Fruit fly (Drosophila melanogaster) whole organism, embryonic: ENCODE measurements around the gene Rift.

Experiments used
- BEAF-32 ChIP-seq: fragments of 200-800 bp; sonication (Bioruptor generic); optimal IDR thresholded peaks from 3 replicates; lab custom pipeline; 2017; ENCODE audit warnings: missing biosample characterization, missing genetic modification characterization, mild to moderate bottlenecking, moderate library complexity, missing genetic modification reagents
- Bteb2 ChIP-seq: fragments of 200-800 bp; sonication (Bioruptor generic); optimal IDR thresholded peaks from 2 replicates; lab custom pipeline; 2016; ENCODE audit warnings: missing biosample characterization, missing genetic modification characterization
- CG10565 ChIP-seq: fragments of 200-800 bp; sonication (Bioruptor generic); optimal IDR thresholded peaks from 3 replicates; lab custom pipeline; 2016; ENCODE audit warnings: missing biosample characterization, mild to moderate bottlenecking, missing genetic modification characterization
- CG11504 ChIP-seq: fragments of 200-800 bp; sonication (Bioruptor generic); optimal IDR thresholded peaks from 3 replicates; lab custom pipeline; 2019; ENCODE audit warnings: missing biosample characterization, mild to moderate bottlenecking, missing genetic modification characterization, moderate library complexity
- CG12155 ChIP-seq: fragments of 200-800 bp; sonication (Bioruptor generic); optimal IDR thresholded peaks from 3 replicates; lab custom pipeline; 2016; ENCODE audit warnings: missing biosample characterization, missing genetic modification characterization
- CG12219 ChIP-seq: fragments of 200-800 bp; sonication (Bioruptor generic); optimal IDR thresholded peaks from 3 replicates; lab custom pipeline; 2018; ENCODE audit warnings: missing biosample characterization, mild to moderate bottlenecking, missing genetic modification characterization
- CG12236 ChIP-seq: fragments of 200-800 bp; sonication (Bioruptor generic); optimal IDR thresholded peaks from 2 replicates; lab custom pipeline; 2016; ENCODE audit warnings: missing biosample characterization, missing genetic modification characterization
- CG12391 ChIP-seq: fragments of 200-800 bp; sonication (Bioruptor generic); optimal IDR thresholded peaks from 3 replicates; lab custom pipeline; 2018; ENCODE audit warnings: missing biosample characterization, mild to moderate bottlenecking, missing genetic modification characterization, moderate library complexity
- CG14710 ChIP-seq: fragments of 200-800 bp; sonication (Bioruptor generic); optimal IDR thresholded peaks from 3 replicates; lab custom pipeline; 2019; ENCODE audit warnings: missing biosample characterization, mild to moderate bottlenecking, missing genetic modification characterization, moderate library complexity
- CG18619 ChIP-seq: fragments of 200-800 bp; sonication (Bioruptor generic); optimal IDR thresholded peaks from 3 replicates; lab custom pipeline; 2017; ENCODE audit warnings: missing biosample characterization, mild to moderate bottlenecking, missing genetic modification characterization
- CG4707 ChIP-seq: fragments of 200-800 bp; sonication (Bioruptor generic); optimal IDR thresholded peaks from 2 replicates; lab custom pipeline; 2018; ENCODE audit warnings: missing biosample characterization, mild to moderate bottlenecking, missing genetic modification characterization, moderate library complexity
- CG6175 ChIP-seq: fragments of 200-800 bp; sonication (Bioruptor generic); IDR thresholded peaks from 3 replicates; pipeline ENCODE4 v1.3.6; 2022; ENCODE audit warnings: missing biosample characterization, missing genetic modification characterization
- CG7987 ChIP-seq: fragments of 200-800 bp; sonication (Bioruptor generic); optimal IDR thresholded peaks from 2 replicates; lab custom pipeline; 2018; ENCODE audit warnings: missing biosample characterization, mild to moderate bottlenecking, missing genetic modification characterization, moderate library complexity
- CG8281 ChIP-seq: fragments of 200-800 bp; sonication (Bioruptor generic); optimal IDR thresholded peaks from 2 replicates; lab custom pipeline; 2018; ENCODE audit warnings: missing biosample characterization, mild to moderate bottlenecking, missing genetic modification characterization, moderate library complexity
- CG8290 ChIP-seq, 3 experiments: fragments of 200-800 bp; sonication (Bioruptor generic); optimal IDR thresholded peaks; 2 replicates each; lab custom pipeline; 2016 to 2019; ENCODE audit warnings: missing biosample characterization in 3 of 3, missing genetic modification characterization in 3 of 3, mild to moderate bottlenecking in 2 of 3, moderate library complexity in 1 of 3
- CG9609 ChIP-seq: fragments of 200-800 bp; sonication (Bioruptor generic); optimal IDR thresholded peaks from 3 replicates; lab custom pipeline; 2016; ENCODE audit warnings: missing biosample characterization, missing genetic modification characterization
- CG9797 ChIP-seq: fragments of 200-800 bp; sonication (Bioruptor generic); optimal IDR thresholded peaks from 3 replicates; lab custom pipeline; 2018; ENCODE audit warnings: missing biosample characterization, mild to moderate bottlenecking, missing genetic modification characterization
- CG9817 ChIP-seq: fragments of 200-800 bp; sonication (Bioruptor generic); optimal IDR thresholded peaks from 2 replicates; lab custom pipeline; 2018; ENCODE audit warnings: missing biosample characterization, mild to moderate bottlenecking, missing genetic modification characterization, moderate library complexity
- CTCF ChIP-seq: fragments of 200-800 bp; sonication (Bioruptor generic); optimal IDR thresholded peaks from 2 replicates; lab custom pipeline; 2017; ENCODE audit warnings: missing biosample characterization, mild to moderate bottlenecking, missing genetic modification characterization, moderate library complexity
- Camta ChIP-seq: fragments of 200-800 bp; sonication (Bioruptor generic); optimal IDR thresholded peaks from 2 replicates; lab custom pipeline; 2016; ENCODE audit warnings: missing biosample characterization, missing genetic modification characterization
- Dad ChIP-seq: fragments of 200-800 bp; sonication (Bioruptor generic); optimal IDR thresholded peaks from 3 replicates; lab custom pipeline; 2016; ENCODE audit warnings: missing biosample characterization, missing genetic modification characterization
- Dref ChIP-seq: fragments of 200-800 bp; sonication (Bioruptor generic); IDR thresholded peaks from 2 replicates; pipeline ENCODE4 v1.3.6; 2022; ENCODE audit warnings: missing biosample characterization, missing genetic modification characterization
- Drgx ChIP-seq: fragments of 200-800 bp; sonication (Bioruptor generic); IDR thresholded peaks from 2 replicates; pipeline ENCODE4 v1.3.6; 2022; ENCODE audit warnings: missing biosample characterization, missing genetic modification characterization
- Ets65A ChIP-seq: fragments of 200-800 bp; sonication (Bioruptor generic); peaks from one replicate; lab custom pipeline; 2016; ENCODE audit warnings: missing biosample characterization, missing genetic modification characterization
- Ets97D ChIP-seq: fragments of 200-800 bp; sonication (Bioruptor generic); optimal IDR thresholded peaks from 3 replicates; lab custom pipeline; 2016; ENCODE audit warnings: missing biosample characterization, missing genetic modification characterization
- HLH3B ChIP-seq: fragments of 200-800 bp; sonication (Bioruptor generic); IDR thresholded peaks from 2 replicates; pipeline ENCODE4 v1.3.6; 2022; ENCODE audit warnings: missing biosample characterization, missing genetic modification characterization
- Hr78 ChIP-seq, 2 experiments: fragments of 200-800 bp in 1 of 2; fragments of >200 bp in 1 of 2; sonication (Bioruptor generic) in 1 of 2; optimal IDR thresholded peaks; 2 replicates each; lab custom pipeline; 2017 to 2019; ENCODE audit warnings: missing biosample characterization in 2 of 2, missing genetic modification characterization in 2 of 2, mild to moderate bottlenecking in 1 of 2, moderate library complexity in 1 of 2
- MESR4 ChIP-seq: fragments of 200-800 bp; sonication (Bioruptor generic); optimal IDR thresholded peaks from 2 replicates; lab custom pipeline; 2018; ENCODE audit warnings: missing biosample characterization, mild to moderate bottlenecking, missing genetic modification characterization, moderate library complexity
- Mad ChIP-seq: fragments of 200-800 bp; sonication (Bioruptor generic); optimal IDR thresholded peaks from 2 replicates; lab custom pipeline; 2016; ENCODE audit warnings: missing biosample characterization, missing genetic modification characterization
- Optix ChIP-seq: fragments of 200-800 bp; sonication (Bioruptor generic); IDR thresholded peaks from 3 replicates; pipeline ENCODE4 v1.3.6; 2022; ENCODE audit warnings: missing biosample characterization, missing genetic modification characterization
- PHDP ChIP-seq: fragments of 200-800 bp; sonication (Bioruptor generic); optimal IDR thresholded peaks from 3 replicates; lab custom pipeline; 2018; ENCODE audit warnings: missing biosample characterization, mild to moderate bottlenecking, missing genetic modification characterization, moderate library complexity
- Trl ChIP-seq, 3 experiments: fragments of >200 bp in 2 of 3; fragments of 200-800 bp in 1 of 3; sonication (Bioruptor generic) in 1 of 3; optimal IDR thresholded peaks; 2 replicates in 1 of 3; 3 replicates in 2 of 3; lab custom pipeline; 2016 to 2017; ENCODE audit warnings: missing biosample characterization in 1 of 3, missing genetic modification characterization in 1 of 3
- bcd ChIP-seq: fragments of 200-800 bp; sonication (Bioruptor generic); optimal IDR thresholded peaks from 2 replicates; lab custom pipeline; 2017; ENCODE audit warnings: missing biosample characterization, mild to moderate bottlenecking, missing genetic modification characterization
- bowl ChIP-seq: fragments of 200-800 bp; sonication (Bioruptor generic); IDR thresholded peaks from 2 replicates; pipeline ENCODE4 v1.3.6; 2022; ENCODE audit warnings: missing biosample characterization, missing genetic modification characterization
- bsh ChIP-seq, 2 experiments: fragments of 200-800 bp; sonication (Bioruptor generic); optimal IDR thresholded peaks; 2 replicates each; lab custom pipeline; 2017 to 2018; ENCODE audit warnings: mild to moderate bottlenecking in 2 of 2, missing biosample characterization in 2 of 2, missing genetic modification characterization in 2 of 2, moderate library complexity in 1 of 2
- chm ChIP-seq: fragments of 200-800 bp; sonication (Bioruptor generic); IDR thresholded peaks from 2 replicates; pipeline ENCODE4 v1.3.6; 2022; ENCODE audit warnings: missing biosample characterization, missing genetic modification characterization
- dmrt11E ChIP-seq: fragments of 200-800 bp; sonication (Bioruptor generic); optimal IDR thresholded peaks from 3 replicates; lab custom pipeline; 2018; ENCODE audit warnings: missing biosample characterization, mild to moderate bottlenecking, missing genetic modification characterization, moderate library complexity
- dysf ChIP-seq: fragments of 200-800 bp; sonication (Bioruptor generic); IDR thresholded peaks from 3 replicates; pipeline ENCODE4 v1.3.6; 2022; ENCODE audit warnings: missing biosample characterization, missing genetic modification characterization
- fru ChIP-seq: fragments of >200 bp; optimal IDR thresholded peaks from 2 replicates; lab custom pipeline; 2017
- ftz-f1 ChIP-seq: fragments of 200-800 bp; sonication (Bioruptor generic); optimal IDR thresholded peaks from 2 replicates; lab custom pipeline; 2016; ENCODE audit warnings: missing biosample characterization, missing genetic modification characterization
- gcm ChIP-seq: fragments of 200-800 bp; sonication (Bioruptor generic); optimal IDR thresholded peaks from 2 replicates; lab custom pipeline; 2019; ENCODE audit warnings: missing biosample characterization, mild to moderate bottlenecking, missing genetic modification characterization, moderate library complexity
- grn ChIP-seq: fragments of 200-800 bp; sonication (Bioruptor generic); optimal IDR thresholded peaks from 3 replicates; lab custom pipeline; 2017; ENCODE audit warnings: missing biosample characterization, missing genetic modification characterization
- lilli ChIP-seq: fragments of 200-800 bp; sonication (Bioruptor generic); optimal IDR thresholded peaks from 3 replicates; lab custom pipeline; 2016; ENCODE audit warnings: missing biosample characterization, missing genetic modification characterization
- lov ChIP-seq, 2 experiments: fragments of 200-800 bp in 1 of 2; fragments of >200 bp in 1 of 2; sonication (Bioruptor generic) in 1 of 2; IDR thresholded peaks in 1 of 2; optimal IDR thresholded peaks in 1 of 2; 2 replicates in 1 of 2; 3 replicates in 1 of 2; pipeline versions ENCODE4 v1.3.6 to Lab custom; 2017 to 2022; ENCODE audit warnings: missing biosample characterization in 1 of 2, missing genetic modification characterization in 1 of 2
- peb ChIP-seq: fragments of 200-800 bp; sonication (Bioruptor generic); IDR thresholded peaks from 2 replicates; pipeline ENCODE4 v1.3.6; 2022; ENCODE audit warnings: missing biosample characterization, missing genetic modification characterization
- pita ChIP-seq: fragments of 200-800 bp; sonication (Bioruptor generic); optimal IDR thresholded peaks from 2 replicates; lab custom pipeline; 2017; ENCODE audit warnings: missing biosample characterization, mild to moderate bottlenecking, missing genetic modification characterization
- row ChIP-seq: fragments of 200-800 bp; sonication (Bioruptor generic); IDR thresholded peaks from 3 replicates; pipeline ENCODE4 v1.3.6; 2022; ENCODE audit warnings: missing biosample characterization, missing genetic modification characterization
- sens-2 ChIP-seq: fragments of 200-800 bp; sonication (Bioruptor generic); IDR thresholded peaks from 2 replicates; pipeline ENCODE4 v1.3.6; 2022; ENCODE audit warnings: missing biosample characterization, missing genetic modification characterization
- tap ChIP-seq: fragments of 200-800 bp; optimal IDR thresholded peaks from 3 replicates; lab custom pipeline; 2019; ENCODE audit warnings: missing biosample characterization, mild to moderate bottlenecking, missing genetic modification characterization, moderate library complexity
- tio ChIP-seq: fragments of 200-800 bp; sonication (Bioruptor generic); optimal IDR thresholded peaks from 2 replicates; lab custom pipeline; 2017; ENCODE audit warnings: missing biosample characterization, missing genetic modification characterization, inconsistent platforms

Gene Rift

dm6 chr3R:31805228-31805738, 4.7 kb downstream of the Rift start, which contains the start of the genes CG42233 and CG1971 (continued):
- TF ChIP-seq gcm (GFP tag; lab: Kevin White, UChicago) (no peak), PHDP (tag; lab: Kevin White, UChicago) (no peak), CG12236 (GFP tag; lab: Kevin White, UChicago) (no peak), CG9797 (GFP tag; lab: Kevin White, UChicago) (no peak), Ets65A (peak; percentile 26), Hr78 (GFP tag; optimal IDR thresholded peaks at IDR 0.05; lab: Kevin White, UChicago) (no peak), grn (peak; percentile 44), lilli (GFP tag; lab: Kevin White, UChicago) (no peak), CG18619 (GFP tag; lab: Kevin White, UChicago) (no peak), Optix (no peak), Bteb2 (GFP tag; lab: Kevin White, UChicago) (no peak), pita (no peak), CG11504 (tag; lab: Kevin White, UChicago) (no peak), CG12155 (GFP tag; lab: Kevin White, UChicago) (peak; percentile 4), row (peak; percentile 87), CG12219 (peak; percentile 2), dmrt11E (tag; lab: Kevin White, UChicago) (peak; percentile 16), CG4707 (GFP tag; lab: Kevin White, UChicago) (peak; percentile 30), tio (GFP tag; lab: Kevin White, UChicago) (no peak), CG12391 (tag; lab: Kevin White, UChicago) (peak; percentile 34), HLH3B (GFP tag; lab: Robert Waterston, UW) (0 out of 2 replicates have a peak, but pooled peaks have one; percentile 8), BEAF-32 (peak; percentile 16), CG10565 (GFP tag; lab: Kevin White, UChicago) (no peak), fru (lab: Kevin White, UChicago) (no peak), CG8281 (no peak), CG7987 (no peak), CG14710 (tag; lab: Kevin White, UChicago) (peak; percentile 49), tap (tag; lab: Kevin White, UChicago) (no peak), CG6175 (GFP tag; lab: Robert Waterston, UW) (no peak), CG8290 (GFP tag; optimal IDR thresholded peaks at IDR 0.05; lab: Kevin White, UChicago) (no peak), CG8290 (tag; optimal IDR thresholded peaks at IDR 0.05; lab: Kevin White, UChicago) (no peak), Dref (GFP tag; lab: Robert Waterston, UW) (no peak), peb (GFP tag; lab: Robert Waterston, UW) (no peak), Mad (GFP tag; lab: Kevin White, UChicago) (peak; percentile 22), Trl (optimal IDR thresholded peaks at IDR 0.05; lab: Kevin White, UChicago) (no peak), Trl (GFP tag; optimal IDR thresholded peaks at IDR 0.05; lab: Kevin White, UChicago) (peak; percentile 3), bsh (GFP tag; optimal IDR thresholded peaks at IDR 0.05; lab: Kevin White, UChicago) (no peak), CG9817 (peak; percentile 3), dysf (GFP tag; lab: Robert Waterston, UW) (0 out of 3 replicates have a peak, but pooled peaks have one; percentile 9), CG9609 (GFP tag; lab: Kevin White, UChicago) (no peak), bcd (no peak), ftz-f1 (GFP tag; lab: Kevin White, UChicago) (no peak), Camta (GFP tag; lab: Kevin White, UChicago) (no peak), Drgx (GFP tag; lab: Robert Waterston, UW) (peak; percentile 46), sens-2 (GFP tag; lab: Robert Waterston, UW) (no peak), CTCF (GFP tag; lab: Kevin White, UChicago) (peak; percentile 8), bowl (GFP tag; lab: Robert Waterston, UW) (no peak), Ets97D (GFP tag; lab: Kevin White, UChicago) (no peak), chm (GFP tag; lab: Robert Waterston, UW) (no peak), MESR4 (GFP tag; lab: Kevin White, UChicago) (peak; percentile 19), lov (optimal IDR thresholded peaks at IDR 0.05; lab: Kevin White, UChicago) (no peak), lov (GFP tag; IDR thresholded peaks at IDR 0.05; lab: Robert Waterston, UW) (no peak), Dad (GFP tag; lab: Kevin White, UChicago) (no peak)
